Worm (Caenorhabditis elegans) whole organism, late embryonic: ENCODE data around the gene arl-6.

Experiments
- C08G9.2 ChIP-seq: sonication (generic microtip); optimal IDR thresholded peaks from 2 replicates; lab custom pipeline; 2016; ENCODE audit warnings: mild to moderate bottlenecking, missing genetic modification characterization, moderate library complexity, missing compliant biosample characterization
- C38D4.7 ChIP-seq: fragments of 200-800 bp; sonication (Bioruptor generic); optimal IDR thresholded peaks from 2 replicates; lab custom pipeline; 2018; ENCODE audit warnings: mild to moderate bottlenecking, missing genetic modification characterization, moderate library complexity, missing compliant biosample characterization
- K02D7.2 ChIP-seq: sonication (generic microtip); optimal IDR thresholded peaks from 2 replicates; lab custom pipeline; 2017; ENCODE audit warnings: mild to moderate bottlenecking, missing genetic modification characterization, missing compliant biosample characterization
- Y22D7AL.16 ChIP-seq: sonication (generic microtip); optimal IDR thresholded peaks from 2 replicates; lab custom pipeline; 2016; ENCODE audit warnings: missing genetic modification characterization, missing compliant biosample characterization
- ahr-1 ChIP-seq: sonication (generic microtip); optimal IDR thresholded peaks from 2 replicates; lab custom pipeline; 2016; ENCODE audit warnings: missing genetic modification characterization, missing compliant biosample characterization
- ama-1 ChIP-seq: fragments of 150-350 bp; optimal IDR thresholded peaks from 2 replicates; lab custom pipeline; 2014
- ceh-14 ChIP-seq: sonication (generic microtip); optimal IDR thresholded peaks from 2 replicates; lab custom pipeline; 2016; ENCODE audit warnings: missing genotype, missing genetic modification characterization, missing compliant biosample characterization
- ceh-19 ChIP-seq: fragments of 200-800 bp; sonication (Bioruptor generic); optimal IDR thresholded peaks from 2 replicates; lab custom pipeline; 2018; ENCODE audit warnings: mild to moderate bottlenecking, missing genetic modification characterization, missing compliant biosample characterization
- ceh-30 ChIP-seq: fragments of 150-350 bp; optimal IDR thresholded peaks from 2 replicates; lab custom pipeline; 2014; ENCODE audit warnings: missing biosample characterization, missing genetic modification characterization
- ceh-34 ChIP-seq: sonication (generic microtip); optimal IDR thresholded peaks from 2 replicates; lab custom pipeline; 2016; ENCODE audit warnings: mild to moderate bottlenecking, missing genetic modification characterization, missing compliant biosample characterization
- ceh-48 ChIP-seq: sonication (generic microtip); optimal IDR thresholded peaks from 2 replicates; lab custom pipeline; 2016; ENCODE audit warnings: missing genetic modification characterization, inconsistent platforms, missing compliant biosample characterization
- che-1 ChIP-seq: sonication (generic microtip); optimal IDR thresholded peaks from 2 replicates; lab custom pipeline; 2016; ENCODE audit warnings: mild to moderate bottlenecking, missing genetic modification characterization, missing compliant biosample characterization
- dmd-4 ChIP-seq: sonication (generic microtip); optimal IDR thresholded peaks from 2 replicates; lab custom pipeline; 2016; ENCODE audit warnings: borderline replicate concordance, missing genetic modification characterization, missing compliant biosample characterization
- dve-1 ChIP-seq: sonication (generic microtip); optimal IDR thresholded peaks from 2 replicates; lab custom pipeline; 2017; ENCODE audit warnings: antibody characterized with exemption, mild to moderate bottlenecking, missing genetic modification characterization, missing compliant biosample characterization
- elt-4 ChIP-seq: sonication (generic microtip); optimal IDR thresholded peaks from 2 replicates; lab custom pipeline; 2016; ENCODE audit warnings: missing genetic modification characterization, missing compliant biosample characterization
- eyg-1 ChIP-seq: sonication (generic microtip); optimal IDR thresholded peaks from 2 replicates; lab custom pipeline; 2016; ENCODE audit warnings: missing genotype, missing genetic modification characterization, missing compliant biosample characterization
- fax-1 ChIP-seq: sonication (generic microtip); optimal IDR thresholded peaks from 2 replicates; lab custom pipeline; 2016; ENCODE audit warnings: missing genotype, missing genetic modification characterization, missing compliant biosample characterization
- fkh-6 ChIP-seq: sonication (generic microtip); optimal IDR thresholded peaks from 2 replicates; lab custom pipeline; 2016; ENCODE audit warnings: missing genetic modification characterization, missing compliant biosample characterization
- gmeb-2 ChIP-seq: sonication (generic microtip); optimal IDR thresholded peaks from 2 replicates; lab custom pipeline; 2016; ENCODE audit warnings: missing genetic modification characterization, inconsistent platforms, missing compliant biosample characterization
- hlh-13 ChIP-seq: fragments of 200-800 bp; sonication (Bioruptor generic); optimal IDR thresholded peaks from 2 replicates; lab custom pipeline; 2018; ENCODE audit warnings: mild to moderate bottlenecking, missing genetic modification characterization, missing compliant biosample characterization
- hlh-30 ChIP-seq: sonication (generic microtip); optimal IDR thresholded peaks from 2 replicates; lab custom pipeline; 2017; ENCODE audit warnings: antibody characterized with exemption, missing genetic modification characterization, missing compliant biosample characterization; ENCODE audit not compliant: insufficient read depth
- hlh-6 ChIP-seq: sonication (generic microtip); optimal IDR thresholded peaks from 2 replicates; lab custom pipeline; 2016; ENCODE audit warnings: missing genotype, missing genetic modification characterization, missing compliant biosample characterization
- lim-6 ChIP-seq: sonication (generic microtip); optimal IDR thresholded peaks from 2 replicates; lab custom pipeline; 2016; ENCODE audit warnings: missing genetic modification characterization, missing compliant biosample characterization
- nhr-11 ChIP-seq: fragments of 150-350 bp; optimal IDR thresholded peaks from 2 replicates; lab custom pipeline; 2014; ENCODE audit warnings: missing biosample characterization, missing genetic modification characterization
- npax-4 ChIP-seq: sonication (generic microtip); optimal IDR thresholded peaks from 2 replicates; lab custom pipeline; 2016; ENCODE audit warnings: missing genetic modification characterization, missing compliant biosample characterization
- pag-3 ChIP-seq: sonication (generic microtip); optimal IDR thresholded peaks from 2 replicates; lab custom pipeline; 2016; ENCODE audit warnings: missing compliant biosample characterization, missing genetic modification characterization, borderline replicate concordance
- pat-9 ChIP-seq: fragments of 200-800 bp; sonication (Bioruptor generic); optimal IDR thresholded peaks from 2 replicates; lab custom pipeline; 2018; ENCODE audit warnings: mild to moderate bottlenecking, missing genetic modification characterization, moderate library complexity, missing compliant biosample characterization
- ref-2 ChIP-seq: sonication (generic microtip); optimal IDR thresholded peaks from 2 replicates; lab custom pipeline; 2016; ENCODE audit warnings: missing genetic modification characterization, missing compliant biosample characterization
- sox-2 ChIP-seq: fragments of 200-800 bp; sonication (Bioruptor generic); IDR thresholded peaks from 2 replicates; pipeline ENCODE4 v1.3.6; 2022; ENCODE audit warnings: missing genetic modification reagents, missing genetic modification characterization, missing compliant biosample characterization
- sox-4 ChIP-seq: sonication (generic microtip); optimal IDR thresholded peaks from 2 replicates; lab custom pipeline; 2017; ENCODE audit warnings: mild to moderate bottlenecking, missing genetic modification characterization, inconsistent platforms, missing compliant biosample characterization
- tbx-7 ChIP-seq: sonication (generic microtip); optimal IDR thresholded peaks from 2 replicates; lab custom pipeline; 2016; ENCODE audit warnings: missing genotype, missing genetic modification characterization, missing compliant biosample characterization
- ttx-3 ChIP-seq: sonication (generic microtip); optimal IDR thresholded peaks from 2 replicates; lab custom pipeline; 2016; ENCODE audit warnings: missing genetic modification reagents, missing genetic modification characterization, missing compliant biosample characterization
- unc-3 ChIP-seq, 2 experiments: fragments of 200-800 bp in 1 of 2; sonication (Bioruptor generic) in 1 of 2; sonication (generic microtip) in 1 of 2; conservative IDR thresholded peaks in 1 of 2; optimal IDR thresholded peaks in 1 of 2; 2 replicates each; pipeline versions ENCODE4 v1.3.6 to Lab custom; 2016 to 2022; ENCODE audit warnings: missing compliant biosample characterization in 2 of 2, missing genetic modification characterization in 2 of 2, missing genetic modification reagents in 1 of 2
- ztf-16 ChIP-seq: sonication (generic microtip); optimal IDR thresholded peaks from 2 replicates; lab custom pipeline; 2017; ENCODE audit warnings: missing genetic modification characterization, missing compliant biosample characterization

arl-6 gene

DNA sequence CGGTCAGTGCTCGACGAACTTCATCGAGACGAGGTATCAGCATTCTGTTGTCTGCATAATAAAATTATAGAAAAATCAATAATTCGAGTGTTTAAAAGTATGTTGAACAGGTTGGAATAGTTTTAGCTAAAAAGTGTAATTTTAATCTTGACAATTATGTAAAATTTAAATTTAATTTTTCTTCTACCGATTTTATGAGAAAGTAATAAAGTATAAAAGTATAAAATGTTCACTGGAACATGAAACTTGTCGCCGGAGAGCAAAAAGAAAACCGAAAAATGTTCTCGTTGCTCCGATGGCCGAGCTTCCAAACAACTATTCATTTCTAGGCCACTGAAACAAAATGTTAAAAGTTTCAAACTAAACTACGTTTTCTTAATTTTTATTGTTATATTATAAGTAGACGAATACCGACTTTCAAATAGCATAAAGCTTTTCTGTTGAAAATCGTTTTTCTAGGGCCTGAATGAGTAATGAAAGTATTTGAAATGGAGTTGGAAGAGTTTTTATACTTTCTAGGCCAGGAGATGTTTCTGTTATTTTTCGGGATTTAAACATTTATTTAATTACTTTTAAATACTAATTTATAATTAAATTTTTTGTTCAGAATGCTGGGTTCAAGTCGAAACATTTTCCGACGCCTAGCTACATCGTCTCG lies 47.2 kb upstream of the arl-6 start, which contains the start of the genes C35D10.10 and C35D10.5 (continued):
- TF ChIP-seq K02D7.2 (tag; lab: Kevin White, UChicago) (no peak), hlh-30 (tag; lab: Kevin White, UChicago) (no peak)

ce11 chrIII:4859039-4859438 lies 44.4 kb upstream of the arl-6 start, which contains the start of gene C35D10.6:
TSS of gene C35D10.6 (plus strand) at chrIII:4859339.
- TF ChIP-seq fax-1 (tag; lab: Kevin White, UChicago), result no peak
- no peak for TF ChIP-seq ceh-34 (tag; lab: Kevin White, UChicago)
- no peak for TF ChIP-seq pag-3 (tag; lab: Kevin White, UChicago)
- TF ChIP-seq hlh-30 (tag; lab: Kevin White, UChicago), result no peak
- TF ChIP-seq fkh-6 (tag; lab: Kevin White, UChicago), result no peak
- no peak for TF ChIP-seq ama-1 (lab: Kevin White, UChicago)
- TF ChIP-seq nhr-11, result no peak
- no peak for TF ChIP-seq ceh-30
- TF ChIP-seq eyg-1 (tag; lab: Kevin White, UChicago), result no peak
- no peak for TF ChIP-seq dmd-4 (tag; lab: Kevin White, UChicago)
- no peak for TF ChIP-seq lim-6 (tag; lab: Kevin White, UChicago)
- no peak for TF ChIP-seq C08G9.2 (tag; lab: Kevin White, UChicago)
- no peak for TF ChIP-seq che-1 (tag; lab: Kevin White, UChicago)
- TF ChIP-seq hlh-13, result no peak
- TF ChIP-seq ttx-3 (tag; lab: Kevin White, UChicago), result no peak
- TF ChIP-seq pat-9 (tag; lab: Kevin White, UChicago), result no peak
- TF ChIP-seq ref-2 (tag; lab: Kevin White, UChicago), result no peak
- no peak for TF ChIP-seq npax-4 (tag; lab: Kevin White, UChicago)
- TF ChIP-seq ceh-14 (tag; lab: Kevin White, UChicago), result no peak

ce11 chrIII:4856992-4857391 lies 42.4 kb upstream of the arl-6 start:
- TF ChIP-seq C38D4.7 (GFP tag; lab: Kevin White, UChicago), result no peak
- TF ChIP-seq ceh-48 (tag; lab: Kevin White, UChicago), result no peak
- TF ChIP-seq nhr-11, result no peak
- no peak for TF ChIP-seq ztf-16 (tag; lab: Kevin White, UChicago)
- TF ChIP-seq elt-4 (tag; lab: Kevin White, UChicago), result no peak
- no peak for TF ChIP-seq sox-4 (tag; lab: Kevin White, UChicago)
- TF ChIP-seq pag-3 (tag; lab: Kevin White, UChicago), result no peak
- no peak for TF ChIP-seq pat-9 (tag; lab: Kevin White, UChicago)
- TF ChIP-seq dve-1 (tag; lab: Kevin White, UChicago), result no peak

ce11 chrIII:4856109-4856508 lies 41.5 kb upstream of the arl-6 start, which contains the start of gene C35D10.7:
TSS of gene C35D10.7 (plus strand) at chrIII:4856193.
- TF ChIP-seq pag-3 (tag; lab: Kevin White, UChicago), result no peak
- no peak for TF ChIP-seq ref-2 (tag; lab: Kevin White, UChicago)
- no peak for TF ChIP-seq Y22D7AL.16 (tag; lab: Kevin White, UChicago)
- TF ChIP-seq ahr-1 (tag; lab: Kevin White, UChicago), result no peak
- no peak for TF ChIP-seq fax-1 (tag; lab: Kevin White, UChicago)
- TF ChIP-seq gmeb-2 (tag; lab: Kevin White, UChicago), result no peak
- no peak for TF ChIP-seq hlh-6 (tag; lab: Kevin White, UChicago)
- no peak for TF ChIP-seq unc-3 (GFP tag; conservative IDR thresholded peaks at IDR 0.05; lab: Robert Waterston, UW)
- no peak for TF ChIP-seq unc-3 (tag; optimal IDR thresholded peaks at IDR 0.05; lab: Kevin White, UChicago)
- no peak for TF ChIP-seq npax-4 (tag; lab: Kevin White, UChicago)
- no peak for TF ChIP-seq hlh-30 (tag; lab: Kevin White, UChicago)
- TF ChIP-seq K02D7.2 (tag; lab: Kevin White, UChicago), result no peak
- no peak for TF ChIP-seq ceh-19 (GFP tag; lab: Kevin White, UChicago)
- TF ChIP-seq tbx-7 (tag; lab: Kevin White, UChicago), result no peak
- TF ChIP-seq sox-2 (GFP tag; lab: Robert Waterston, UW), result no peak
